Worm (Caenorhabditis elegans): ENCODE results near the gene abhd-5.2.

The abhd-5.2 gene

DNA sequence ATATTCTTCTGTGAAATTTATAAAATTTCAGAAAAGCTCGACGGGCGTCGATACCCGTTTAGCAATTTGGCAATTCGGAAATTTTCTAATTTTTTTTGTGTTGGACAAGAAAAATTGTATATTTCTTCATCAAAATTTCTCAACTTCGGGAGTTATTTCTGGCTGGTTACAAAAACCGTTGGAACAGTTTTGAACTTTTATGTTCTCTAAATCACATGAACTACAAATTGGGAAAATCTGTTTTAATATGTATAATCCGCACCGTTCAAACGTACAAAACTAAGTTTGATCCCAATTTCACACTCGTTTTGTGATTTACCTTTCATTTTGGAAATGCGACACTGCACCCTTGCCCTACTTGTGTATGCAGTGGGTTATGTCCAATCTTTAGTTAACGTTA, 40.9 kb downstream of the abhd-5.2 start, which contains the start of gene T19H12.3:
T19H12.3 (plus strand) TSS at position 301 of the 400 bp plus-strand sequence.
- TF ChIP-seq sdc-2 (tag; optimal IDR thresholded peaks at IDR 0.05) (no peak), ama-1 (optimal IDR thresholded peaks at IDR 0.05) (no peak), T23F11.4 (GFP tag; optimal IDR thresholded peaks at IDR 0.05) (no peak), elt-2 (tag; optimal IDR thresholded peaks at IDR 0.05) (no peak), zip-5 (tag; optimal IDR thresholded peaks at IDR 0.05) (no peak), ztf-16 (tag; optimal IDR thresholded peaks at IDR 0.05) (no peak), dmd-4 (tag; optimal IDR thresholded peaks at IDR 0.05; ENCODE audit: borderline replicate concordance) (no peak), ceh-6 (GFP tag; optimal IDR thresholded peaks at IDR 0.05) (no peak)

ce11 chrV:4889477-4889876, 45.0 kb downstream of the abhd-5.2 start, which contains the start of gene ugt-12:
Gene ugt-12, minus strand, starts transcription at chrV:4889629.
- no peak for TF ChIP-seq ama-1 (optimal IDR thresholded peaks at IDR 0.05)
- no peak for TF ChIP-seq ceh-31 (tag; optimal IDR thresholded peaks at IDR 0.05)
- TF ChIP-seq unc-3 (GFP tag; conservative IDR thresholded peaks at IDR 0.05) = no peak
- TF ChIP-seq unc-3 (tag; optimal IDR thresholded peaks at IDR 0.05) = no peak
- no peak for TF ChIP-seq tbx-2 (tag; optimal IDR thresholded peaks at IDR 0.05)
- TF ChIP-seq sdc-2 (tag; optimal IDR thresholded peaks at IDR 0.05) = no peak
- no peak for TF ChIP-seq K02D7.2 (tag; optimal IDR thresholded peaks at IDR 0.05)
- TF ChIP-seq npax-4 (tag; optimal IDR thresholded peaks at IDR 0.05) = no peak
- no peak for TF ChIP-seq pax-1 (tag; optimal IDR thresholded peaks at IDR 0.05)
- TF ChIP-seq odd-2 (tag; optimal IDR thresholded peaks at IDR 0.05) = no peak
- no peak for TF ChIP-seq hlh-6 (tag; optimal IDR thresholded peaks at IDR 0.05)
- no peak for TF ChIP-seq pqm-1 (tag; optimal IDR thresholded peaks at IDR 0.05)
- no peak for TF ChIP-seq ceh-34 (tag; optimal IDR thresholded peaks at IDR 0.05)
- no peak for TF ChIP-seq T23F11.4 (GFP tag; optimal IDR thresholded peaks at IDR 0.05)

- TF ChIP-seq ceh-2 (tag; optimal IDR thresholded peaks at IDR 0.05) = no peak
- TF ChIP-seq sox-4 (tag; optimal IDR thresholded peaks at IDR 0.05) = no peak
- no peak for TF ChIP-seq ceh-6 (GFP tag; optimal IDR thresholded peaks at IDR 0.05)
- TF ChIP-seq syd-9 (tag; optimal IDR thresholded peaks at IDR 0.05) = no peak
- TF ChIP-seq hlh-8 (tag; optimal IDR thresholded peaks at IDR 0.05) = no peak
- TF ChIP-seq pax-1 (tag; optimal IDR thresholded peaks at IDR 0.05) = no peak
- TF ChIP-seq unc-86 (tag; optimal IDR thresholded peaks at IDR 0.05) = no peak
- TF ChIP-seq K09A11.1 (tag; optimal IDR thresholded peaks at IDR 0.05; ENCODE audit: insufficient read depth) = no peak
- TF ChIP-seq ceh-24 (tag; optimal IDR thresholded peaks at IDR 0.05) = no peak
- TF ChIP-seq T23F11.4 (GFP tag; optimal IDR thresholded peaks at IDR 0.05) = no peak
- TF ChIP-seq pha-2 (tag; optimal IDR thresholded peaks at IDR 0.05) = no peak
- no peak for TF ChIP-seq C38D4.7 (GFP tag; optimal IDR thresholded peaks at IDR 0.05)
- TF ChIP-seq F13H6.1 (tag; optimal IDR thresholded peaks at IDR 0.05) = no peak
- TF ChIP-seq unc-55 (GFP tag; optimal IDR thresholded peaks at IDR 0.05) = no peak
- TF ChIP-seq ceh-30 (tag; optimal IDR thresholded peaks at IDR 0.05) = no peak
These were observed 45.5 kb downstream of the abhd-5.2 start, which contains the start of gene T19H12.2 for ce11 chrV:4889976-4890479. Gene T19H12.2, plus strand, starts transcription at chrV:4890429.

DNA sequence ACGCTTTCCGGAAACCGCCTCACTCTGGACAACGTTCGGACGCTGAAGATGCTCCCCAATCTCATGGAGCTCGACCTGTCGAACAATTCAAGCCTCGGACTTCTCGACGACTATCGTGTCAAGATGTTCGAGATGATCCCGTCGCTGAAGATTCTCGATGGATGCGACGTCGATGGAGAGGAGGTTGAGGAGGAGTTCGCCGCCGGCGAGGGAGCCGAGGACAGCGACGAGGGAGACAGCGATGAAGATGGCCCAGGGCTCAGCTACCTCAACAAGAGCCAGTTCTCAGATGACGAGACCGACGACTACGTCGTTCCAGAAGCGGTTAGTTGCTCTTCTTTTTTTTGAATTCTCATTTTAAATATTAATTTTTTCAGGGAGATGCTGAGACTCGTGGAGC, 46.3 kb downstream of the abhd-5.2 start:
- no peak for TF ChIP-seq mec-3 (tag; optimal IDR thresholded peaks at IDR 0.05; ENCODE audit: borderline replicate concordance)

ce11 chrV:4891305-4891704, 46.8 kb downstream of the abhd-5.2 start:
- TF ChIP-seq ceh-31 (tag; optimal IDR thresholded peaks at IDR 0.05) (no peak), unc-86 (tag; optimal IDR thresholded peaks at IDR 0.05) (no peak), ttx-3 (tag; optimal IDR thresholded peaks at IDR 0.05) (no peak), C38D4.7 (GFP tag; optimal IDR thresholded peaks at IDR 0.05) (no peak), odd-2 (tag; optimal IDR thresholded peaks at IDR 0.05) (no peak), lim-6 (tag; optimal IDR thresholded peaks at IDR 0.05) (no peak), syd-9 (tag; optimal IDR thresholded peaks at IDR 0.05) (no peak), ceh-19 (GFP tag; optimal IDR thresholded peaks at IDR 0.05) (no peak), fax-1 (tag; optimal IDR thresholded peaks at IDR 0.05) (no peak), pqm-1 (tag; optimal IDR thresholded peaks at IDR 0.05) (no peak), sox-2 (GFP tag; IDR thresholded peaks at IDR 0.05) (no peak), dmd-4 (tag; optimal IDR thresholded peaks at IDR 0.05; ENCODE audit: borderline replicate concordance) (no peak), C08G9.2 (tag; optimal IDR thresholded peaks at IDR 0.05) (no peak)
